Fruit fly (Drosophila melanogaster): Measurements from ENCODE around the gene CG46514.
"Not testable (repeated sequence)": the region's sequence is repeated elsewhere in the genome, so short reads cannot be mapped to it uniquely, and the experiment has no call there.

DNA sequence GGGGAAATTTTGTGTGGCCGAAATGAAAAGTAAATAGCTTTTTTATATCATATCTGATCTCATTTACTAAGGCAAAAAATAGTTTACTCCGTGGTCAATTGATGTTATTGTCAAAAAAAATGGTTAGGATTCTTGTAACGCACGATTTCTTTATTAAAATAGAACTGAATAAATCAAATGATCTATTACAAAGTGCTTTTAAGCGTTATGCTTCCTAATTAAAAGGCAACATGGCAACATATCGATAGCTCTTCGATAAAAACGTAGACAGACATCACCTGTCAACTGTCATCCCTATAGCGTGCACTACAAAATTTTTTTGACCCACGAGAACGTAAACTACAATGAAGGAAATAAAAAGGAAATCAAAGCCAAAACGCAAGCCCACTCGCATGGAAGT is 20.1 kb downstream of the CG46514 start, which contains the start of gene CG46517:
- TF ChIP-seq CG8301 (tag; optimal IDR thresholded peaks at IDR 0.05); CG32121 (GFP tag; IDR thresholded peaks at IDR 0.05); CG17806 (tag; optimal IDR thresholded peaks at IDR 0.05); EcR (GFP tag; optimal IDR thresholded peaks at IDR 0.05); Pif1B (GFP tag; optimal IDR thresholded peaks at IDR 0.05); Pif1A (GFP tag; optimal IDR thresholded peaks at IDR 0.05); CG14655 (GFP tag; optimal IDR thresholded peaks at IDR 0.05); Ets98B (GFP tag; IDR thresholded peaks at IDR 0.05); CG8159 (tag; optimal IDR thresholded peaks at IDR 0.05); CG12605 (GFP tag; IDR thresholded peaks at IDR 0.05); Snoo (tag; optimal IDR thresholded peaks at IDR 0.05); CG13204 (GFP tag; optimal IDR thresholded peaks at IDR 0.05); fd96Ca (GFP tag; IDR thresholded peaks at IDR 0.05); rn (GFP tag; IDR thresholded peaks at IDR 0.05): not testable (repeated sequence)

Data from whole organism, pupa.